Fruit fly (Drosophila melanogaster): ENCODE results near the gene CG11403.

Gene CG11403

dm6 chrX:1272848-1273247 lies 33.2 kb upstream of the CG11403 start (continued):
- TF ChIP-seq lmd (GFP tag; IDR thresholded peaks at IDR 0.05) (peak; percentile 66), CG12391 (tag; optimal IDR thresholded peaks at IDR 0.05) (peak; percentile 65), CG31388 (GFP tag; optimal IDR thresholded peaks at IDR 0.05) (no peak), exex (tag; optimal IDR thresholded peaks at IDR 0.05) (no peak), br (optimal IDR thresholded peaks at IDR 0.05) (no peak), trh (GFP tag; optimal IDR thresholded peaks at IDR 0.05) (no peak), CG12769 (tag; optimal IDR thresholded peaks at IDR 0.05) (peak; percentile 33), CG12942 (GFP tag; optimal IDR thresholded peaks at IDR 0.05) (peak; percentile 14), bab2 (GFP tag; optimal IDR thresholded peaks at IDR 0.05) (peak; percentile 44), HHEX (GFP tag; optimal IDR thresholded peaks at IDR 0.05) (peak; percentile 33), kni (GFP tag; optimal IDR thresholded peaks at IDR 0.05) (no peak), CG31441 (GFP tag; IDR thresholded peaks at IDR 0.05) (peak; percentile 61), CG15073 (GFP tag; optimal IDR thresholded peaks at IDR 0.05) (no peak), CG6791 (GFP tag; IDR thresholded peaks at IDR 0.05; ENCODE audit: partially characterized antibody) (no peak), Rx (GFP tag; IDR thresholded peaks at IDR 0.05) (no peak), dimm (GFP tag; IDR thresholded peaks at IDR 0.05) (no peak), H2.0 (GFP tag; IDR thresholded peaks at IDR 0.05) (no peak; the same call in 1 of the 2 replicates), CG17612 (GFP tag; IDR thresholded peaks at IDR 0.05) (no peak), caup (GFP tag; optimal IDR thresholded peaks at IDR 0.05; ENCODE audit: severe bottlenecking) (peak; percentile 30), CG4404 (GFP tag; IDR thresholded peaks at IDR 0.05) (no peak), CG1529 (GFP tag; optimal IDR thresholded peaks at IDR 0.05) (no peak), usp (GFP tag; optimal IDR thresholded peaks at IDR 0.05) (no peak), CG18476 (GFP tag; optimal IDR thresholded peaks at IDR 0.05) (peak; percentile 26), CG10366 (GFP tag; IDR thresholded peaks at IDR 0.05) (peak; percentile 42; the same call in 1 of the 2 replicates), chn (GFP tag; optimal IDR thresholded peaks at IDR 0.05) (no peak), Ets97D (GFP tag; optimal IDR thresholded peaks at IDR 0.05) (no peak), Gsc (GFP tag; IDR thresholded peaks at IDR 0.05) (no peak), HLH54F (GFP tag; optimal IDR thresholded peaks at IDR 0.05) (peak; percentile 35), pnt (GFP tag; optimal IDR thresholded peaks at IDR 0.05) (peak; percentile 33), fru (optimal IDR thresholded peaks at IDR 0.05) (no peak), Dip3 (GFP tag; optimal IDR thresholded peaks at IDR 0.05) (peak; percentile 27), Fer3 (tag; optimal IDR thresholded peaks at IDR 0.05) (peak; percentile 65), tio (GFP tag; optimal IDR thresholded peaks at IDR 0.05) (peak; percentile 35), CG7839 (tag; optimal IDR thresholded peaks at IDR 0.05) (peak; percentile 69), pan (optimal IDR thresholded peaks at IDR 0.05) (no peak), pan (GFP tag; optimal IDR thresholded peaks at IDR 0.05 in 1 of 2, IDR thresholded peaks at IDR 0.05 in 1 of 2) (peak in 1 of 2 experiments; percentile 59), chinmo (GFP tag; IDR thresholded peaks at IDR 0.05; ENCODE audit: partially characterized antibody) (no peak), CG15601 (tag; optimal IDR thresholded peaks at IDR 0.05) (peak; percentile 64), CG17912 (GFP tag; optimal IDR thresholded peaks at IDR 0.05) (no peak), slp2 (GFP tag; optimal IDR thresholded peaks at IDR 0.05) (no peak), CG17829 (tag; optimal IDR thresholded peaks at IDR 0.05) (peak; percentile 27), tin (GFP tag; optimal IDR thresholded peaks at IDR 0.05) (peak; percentile 46), toy (GFP tag; IDR thresholded peaks at IDR 0.05) (no peak), B-H2 (GFP tag; optimal IDR thresholded peaks at IDR 0.05) (no peak), CG2875 (GFP tag; optimal IDR thresholded peaks at IDR 0.05) (peak; percentile 30), ato (GFP tag; IDR thresholded peaks at IDR 0.05; ENCODE audit: partially characterized antibody) (no peak), MESR4 (GFP tag; optimal IDR thresholded peaks at IDR 0.05) (no peak), nmo (GFP tag; optimal IDR thresholded peaks at IDR 0.05) (peak; percentile 69), gem (tag; optimal IDR thresholded peaks at IDR 0.05) (peak; percentile 77), hb (GFP tag; IDR thresholded peaks at IDR 0.05; ENCODE audit: partially characterized antibody) (no peak), CG3281 (GFP tag; optimal IDR thresholded peaks at IDR 0.05) (peak; percentile 35), sim (GFP tag; IDR thresholded peaks at IDR 0.05) (no peak)
